Worm (Caenorhabditis elegans) whole organism, L2 larva: ENCODE data around the gene K01A2.6.
A peak's percentile ranks its signal among the peaks of the same experiment; 100 is the strongest.

Experiments
- C34F6.9 ChIP-seq: fragments of 150-350 bp; optimal IDR thresholded peaks from 2 replicates; lab custom pipeline; 2014; ENCODE audit warnings: missing biosample characterization, missing genetic modification characterization
- F13H6.1 ChIP-seq: sonication (generic microtip); optimal IDR thresholded peaks from 2 replicates; lab custom pipeline; 2016; ENCODE audit warnings: missing genetic modification characterization, missing compliant biosample characterization
- R02D3.7 ChIP-seq: fragments of 150-350 bp; optimal IDR thresholded peaks from 2 replicates; lab custom pipeline; 2014; ENCODE audit warnings: missing biosample characterization, missing genetic modification characterization
- aly-2 ChIP-seq: fragments of 150-350 bp; optimal IDR thresholded peaks from 2 replicates; lab custom pipeline; 2014; ENCODE audit warnings: missing biosample characterization, missing genetic modification characterization
- ama-1 ChIP-seq: fragments of 150-350 bp; optimal IDR thresholded peaks from 2 replicates; lab custom pipeline; 2018; ENCODE audit warnings: inconsistent platforms
- crh-2 ChIP-seq: sonication (generic microtip); optimal IDR thresholded peaks from 2 replicates; lab custom pipeline; 2017; ENCODE audit warnings: missing biosample characterization, missing genetic modification characterization
- dmd-4 ChIP-seq: sonication (generic microtip); optimal IDR thresholded peaks from 2 replicates; lab custom pipeline; 2017; ENCODE audit warnings: missing biosample characterization, missing genetic modification characterization
- elt-1 ChIP-seq: fragments of 150-350 bp; optimal IDR thresholded peaks from 2 replicates; lab custom pipeline; 2014; ENCODE audit warnings: missing biosample characterization, missing genetic modification characterization
- elt-3 ChIP-seq: sonication (generic microtip); optimal IDR thresholded peaks from 2 replicates; lab custom pipeline; 2017; ENCODE audit warnings: missing biosample characterization, missing genetic modification characterization
- fos-1 ChIP-seq: fragments of 150-350 bp; optimal IDR thresholded peaks from 2 replicates; lab custom pipeline; 2014; ENCODE audit warnings: missing biosample characterization, missing genetic modification characterization
- gmeb-1 ChIP-seq: fragments of 150-350 bp; optimal IDR thresholded peaks from 2 replicates; lab custom pipeline; 2014; ENCODE audit warnings: missing biosample characterization, missing genetic modification characterization
- lin-11 ChIP-seq: fragments of 150-350 bp; sonication (generic microtip); optimal IDR thresholded peaks from 2 replicates; lab custom pipeline; 2014; ENCODE audit warnings: missing biosample characterization, missing genetic modification characterization, inconsistent platforms, mixed read lengths
- lin-13 ChIP-seq: fragments of 150-350 bp; optimal IDR thresholded peaks from 2 replicates; lab custom pipeline; 2014; ENCODE audit warnings: missing biosample characterization, missing genetic modification reagents, missing genetic modification characterization
- lin-39 ChIP-seq: fragments of 150-350 bp; optimal IDR thresholded peaks from 2 replicates; lab custom pipeline; 2014; ENCODE audit warnings: missing biosample characterization, missing genetic modification reagents, missing genetic modification characterization
- lsy-2 ChIP-seq, 2 experiments: fragments of 150-350 bp in 1 of 2; sonication (generic microtip) in 1 of 2; optimal IDR thresholded peaks; 2 replicates each; lab custom pipeline; 2014 to 2017; ENCODE audit warnings: missing biosample characterization in 2 of 2, missing genetic modification characterization in 2 of 2
- mab-5 ChIP-seq: fragments of 150-350 bp; optimal IDR thresholded peaks from 2 replicates; lab custom pipeline; 2014; ENCODE audit warnings: missing biosample characterization, missing genetic modification characterization
- mdl-1 ChIP-seq, 2 experiments: fragments of 150-350 bp in 1 of 2; sonication (generic microtip) in 1 of 2; optimal IDR thresholded peaks; 2 replicates each; lab custom pipeline; 2017; ENCODE audit warnings: missing biosample characterization in 2 of 2, missing genetic modification characterization in 2 of 2
- nhr-10 ChIP-seq: sonication (generic microtip); optimal IDR thresholded peaks from 2 replicates; lab custom pipeline; 2017; ENCODE audit warnings: missing biosample characterization, missing genetic modification characterization
- nhr-11 ChIP-seq: fragments of 150-350 bp; optimal IDR thresholded peaks from 2 replicates; lab custom pipeline; 2014; ENCODE audit warnings: missing biosample characterization, missing genetic modification characterization
- nhr-12 ChIP-seq: fragments of 150-350 bp; optimal IDR thresholded peaks from 2 replicates; lab custom pipeline; 2014; ENCODE audit warnings: missing biosample characterization, missing genetic modification characterization
- nhr-23 ChIP-seq: fragments of 150-350 bp; optimal IDR thresholded peaks from 2 replicates; lab custom pipeline; 2014; ENCODE audit warnings: missing biosample characterization, missing genetic modification reagents, missing genetic modification characterization
- nhr-25 ChIP-seq: fragments of 150-350 bp; sonication (generic microtip); optimal IDR thresholded peaks from 3 replicates; lab custom pipeline; 2014; ENCODE audit warnings: missing biosample characterization, missing genetic modification characterization
- nhr-6 ChIP-seq: fragments of 150-350 bp; optimal IDR thresholded peaks from 2 replicates; lab custom pipeline; 2014; ENCODE audit warnings: missing biosample characterization, missing genetic modification characterization
- peb-1 ChIP-seq: fragments of 150-350 bp; optimal IDR thresholded peaks from 2 replicates; lab custom pipeline; 2014; ENCODE audit warnings: missing biosample characterization, missing genetic modification characterization
- sem-4 ChIP-seq: fragments of 150-350 bp; optimal IDR thresholded peaks from 2 replicates; lab custom pipeline; 2014; ENCODE audit warnings: missing biosample characterization, missing genetic modification reagents, missing genetic modification characterization
- skn-1 ChIP-seq: sonication (generic microtip); optimal IDR thresholded peaks from 2 replicates; lab custom pipeline; 2017; ENCODE audit warnings: missing biosample characterization, missing genetic modification characterization
- sma-9 ChIP-seq, 2 experiments: fragments of 150-350 bp in 1 of 2; sonication (generic microtip) in 1 of 2; optimal IDR thresholded peaks; 2 replicates each; lab custom pipeline; 2014 to 2016; ENCODE audit warnings: missing genetic modification characterization in 2 of 2, mild to moderate bottlenecking in 1 of 2, missing biosample characterization in 1 of 2, missing compliant biosample characterization in 1 of 2, missing genetic modification reagents in 1 of 2, moderate library complexity in 1 of 2
- snpc-4 ChIP-seq: fragments of 150-350 bp; optimal IDR thresholded peaks from 2 replicates; lab custom pipeline; 2014; ENCODE audit warnings: missing biosample characterization, missing genetic modification characterization
- unc-55 ChIP-seq: fragments of 150-350 bp; sonication (generic microtip); optimal IDR thresholded peaks from 3 replicates; lab custom pipeline; 2014; ENCODE audit warnings: missing biosample characterization, missing genetic modification reagents, missing genetic modification characterization
- zag-1 ChIP-seq: fragments of 150-350 bp; optimal IDR thresholded peaks from 2 replicates; lab custom pipeline; 2014; ENCODE audit warnings: missing biosample characterization, missing genetic modification characterization
- ztf-11 ChIP-seq: sonication (generic microtip); optimal IDR thresholded peaks from 2 replicates; lab custom pipeline; 2017; ENCODE audit warnings: missing biosample characterization, missing genetic modification characterization
- ztf-4 ChIP-seq: fragments of 150-350 bp; optimal IDR thresholded peaks from 2 replicates; lab custom pipeline; 2014; ENCODE audit warnings: missing biosample characterization, missing genetic modification characterization

K01A2.6 gene

DNA sequence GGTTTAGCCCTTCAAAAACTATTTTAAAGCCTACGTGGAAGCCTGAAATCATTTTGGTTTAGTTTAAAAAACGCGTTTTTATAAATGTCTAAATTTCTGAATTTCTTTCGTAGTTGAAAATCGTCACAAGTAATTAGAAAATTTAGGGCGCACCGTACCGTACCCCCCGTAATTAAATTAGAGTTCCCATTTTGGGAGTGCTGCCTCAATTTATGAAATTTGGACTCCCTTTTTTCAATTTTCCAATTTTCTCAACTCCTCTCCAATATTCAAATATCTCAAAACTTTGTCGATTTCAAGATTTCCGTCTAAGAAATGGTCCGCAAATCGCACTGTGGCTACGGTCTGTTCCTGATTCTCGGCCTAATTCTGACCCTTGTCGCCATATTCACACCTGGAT lies 40.4 kb downstream of the K01A2.6 start, which contains the start of gene clc-31:
TSS of gene clc-31 (plus strand) at position 301 of the 400 bp plus-strand sequence.
- TF ChIP-seq sem-4 (no peak), peb-1 (tag; lab: Kevin White, UChicago) (no peak), snpc-4 (no peak), aly-2 (no peak), elt-3 (tag; lab: Kevin White, UChicago) (no peak), R02D3.7 (tag; lab: Kevin White, UChicago) (no peak), crh-2 (no peak), lin-11 (tag; lab: Kevin White, UChicago) (no peak), C34F6.9 (no peak), mdl-1 (tag; optimal IDR thresholded peaks at IDR 0.05; lab: Kevin White, UChicago) (no peak), nhr-23 (no peak), dmd-4 (no peak), sma-9 (GFP tag; optimal IDR thresholded peaks at IDR 0.05; lab: Kevin White, UChicago) (no peak), sma-9 (tag; optimal IDR thresholded peaks at IDR 0.05; lab: Kevin White, UChicago) (no peak), unc-55 (GFP tag; lab: Kevin White, UChicago) (no peak), nhr-12 (tag; lab: Kevin White, UChicago) (no peak), skn-1 (tag; lab: Kevin White, UChicago) (no peak)

ce11 chrII:340714-341113 lies 40.9 kb downstream of the K01A2.6 start:
- TF ChIP-seq nhr-6 (tag; lab: Kevin White, UChicago) (no peak), lin-39 (no peak)
- TF ChIP-seq, all 48 proteins: peak for 0

DNA sequence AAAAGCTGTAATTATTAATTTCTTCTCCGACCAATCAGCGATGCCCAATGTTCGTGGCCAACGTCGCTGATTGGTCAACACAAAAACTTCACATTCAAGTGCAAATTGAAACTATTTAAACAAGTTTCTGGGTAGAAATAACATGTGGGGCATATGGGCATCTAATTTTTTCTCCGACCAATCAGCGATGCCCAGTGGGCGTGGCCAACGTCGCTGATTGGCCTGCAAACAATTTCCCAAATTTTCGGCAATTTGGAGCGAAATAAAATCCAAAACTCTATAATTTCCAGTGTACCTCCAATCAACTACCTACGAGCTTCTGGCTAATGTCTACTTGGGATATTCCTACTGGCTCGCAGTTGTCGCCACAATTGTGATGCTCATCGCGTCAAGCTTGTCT lies 41.5 kb downstream of the K01A2.6 start:
- TF ChIP-seq lin-13: no peak
- no peak for TF ChIP-seq ztf-11 (tag; lab: Kevin White, UChicago)
- no peak for TF ChIP-seq ztf-4 (tag; lab: Kevin White, UChicago)
- TF ChIP-seq sem-4: no peak
- no peak for TF ChIP-seq elt-1 (tag; lab: Kevin White, UChicago)
- TF ChIP-seq mab-5 (tag; lab: Kevin White, UChicago): no peak
- no peak for TF ChIP-seq mdl-1 (tag; optimal IDR thresholded peaks at IDR 0.05; lab: Kevin White, UChicago)
- TF ChIP-seq C34F6.9: no peak
- no peak for TF ChIP-seq unc-55 (GFP tag; lab: Kevin White, UChicago)
- TF ChIP-seq ama-1 (lab: Kevin White, UChicago): no peak
- TF ChIP-seq zag-1 (tag; lab: Kevin White, UChicago): no peak
- no peak for TF ChIP-seq R02D3.7 (tag; lab: Kevin White, UChicago)
- no peak for TF ChIP-seq nhr-25

DNA sequence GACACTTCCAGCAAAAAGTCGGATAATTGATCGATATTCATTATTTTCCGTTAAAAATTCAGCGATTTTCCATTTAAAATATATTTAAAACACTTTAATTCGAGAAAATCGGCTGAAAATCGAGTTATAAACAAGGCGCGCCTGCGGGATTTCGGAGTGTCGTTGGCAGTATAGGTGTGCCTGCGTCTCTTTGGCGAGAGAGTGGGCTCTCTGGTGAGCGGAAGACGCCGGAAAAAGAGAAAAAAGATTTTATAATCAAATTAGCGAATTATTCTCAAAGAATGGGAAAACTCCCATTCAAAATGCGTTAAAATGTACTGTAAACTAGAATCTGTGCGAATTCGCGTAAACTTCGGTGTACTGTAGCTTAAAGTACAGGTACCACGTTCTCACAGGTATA lies 48.0 kb downstream of the K01A2.6 start, which contains the start of gene D1069.3:
TSS of gene D1069.3 (minus strand) at position 158 of the 400 bp plus-strand sequence.
- TF ChIP-seq C34F6.9 (peak; percentile 49), mab-5 (tag; lab: Kevin White, UChicago) (no peak), crh-2 (peak; percentile 36), ztf-4 (tag; lab: Kevin White, UChicago) (no peak), R02D3.7 (tag; lab: Kevin White, UChicago) (no peak), sem-4 (no peak), fos-1 (tag; lab: Kevin White, UChicago) (no peak), gmeb-1 (tag; lab: Kevin White, UChicago) (peak; percentile 50), lin-11 (tag; lab: Kevin White, UChicago) (peak; percentile 34), lsy-2 (tag; optimal IDR thresholded peaks at IDR 0.05; lab: Kevin White, UChicago) (peak; percentile 29 to 59), zag-1 (tag; lab: Kevin White, UChicago) (no peak), lin-13 (peak; percentile 6), F13H6.1 (tag; lab: Kevin White, UChicago) (peak; percentile 2), unc-55 (GFP tag; lab: Kevin White, UChicago) (peak; percentile 58)
- TF ChIP-seq, all 48 proteins: peak for 8

DNA sequence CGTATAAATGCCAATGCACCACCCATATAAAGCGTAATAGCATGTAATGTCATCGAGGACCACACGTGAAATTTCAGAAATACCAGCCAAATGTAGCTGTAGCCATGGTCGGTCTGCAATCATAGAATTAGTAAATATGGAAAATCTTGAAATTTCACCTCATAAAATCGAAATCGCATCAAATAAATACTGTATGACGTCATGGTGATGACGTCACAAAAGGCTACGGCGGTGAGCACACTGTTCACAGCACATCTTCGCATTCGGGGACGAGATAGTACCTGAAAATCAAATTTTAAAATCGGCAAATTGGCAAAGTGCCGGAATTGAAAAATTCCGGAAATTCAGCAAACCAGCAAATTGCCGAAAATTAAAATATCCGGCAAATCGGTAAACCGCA lies 50.0 kb downstream of the K01A2.6 start:
- TF ChIP-seq dmd-4: no peak
- no peak for TF ChIP-seq nhr-11 (tag; lab: Kevin White, UChicago)
- TF ChIP-seq F13H6.1 (tag; lab: Kevin White, UChicago): no peak
- TF ChIP-seq sma-9 (GFP tag; optimal IDR thresholded peaks at IDR 0.05; lab: Kevin White, UChicago): no peak
- no peak for TF ChIP-seq sma-9 (tag; optimal IDR thresholded peaks at IDR 0.05; lab: Kevin White, UChicago)
- no peak for TF ChIP-seq lsy-2 (tag; optimal IDR thresholded peaks at IDR 0.05; lab: Kevin White, UChicago)
- no peak for TF ChIP-seq nhr-10
